Worm (Caenorhabditis elegans) whole organism, L3 larva: ENCODE results near the gene csn-3.

ENCODE experiments used
- R02D3.7 ChIP-seq: fragments of 150-350 bp; optimal IDR thresholded peaks from 2 replicates; lab custom pipeline; 2014; ENCODE audit warnings: missing biosample characterization, missing genetic modification characterization
- ama-1 ChIP-seq: fragments of 150-350 bp; optimal IDR thresholded peaks from 2 replicates; lab custom pipeline; 2018
- ceh-16 ChIP-seq: sonication (generic microtip); optimal IDR thresholded peaks from 2 replicates; lab custom pipeline; 2017; ENCODE audit warnings: missing biosample characterization, missing genetic modification characterization
- ceh-28 ChIP-seq: fragments of 150-350 bp; optimal IDR thresholded peaks from 2 replicates; lab custom pipeline; 2014; ENCODE audit warnings: missing biosample characterization, missing genetic modification reagents, missing genetic modification characterization
- ceh-82 ChIP-seq: fragments of 150-350 bp; optimal IDR thresholded peaks from 2 replicates; lab custom pipeline; 2014; ENCODE audit warnings: missing biosample characterization, missing genetic modification characterization
- daf-12 ChIP-seq: fragments of 150-350 bp; optimal IDR thresholded peaks from 2 replicates; lab custom pipeline; 2014; ENCODE audit warnings: missing biosample characterization, missing genetic modification reagents, missing genetic modification characterization
- egl-5 ChIP-seq: fragments of 150-350 bp; optimal IDR thresholded peaks from 2 replicates; lab custom pipeline; 2017; ENCODE audit warnings: missing biosample characterization, missing genetic modification reagents, missing genetic modification characterization, inconsistent platforms
- elt-1 ChIP-seq: fragments of 150-350 bp; optimal IDR thresholded peaks from 2 replicates; lab custom pipeline; 2014; ENCODE audit warnings: missing biosample characterization, missing genetic modification characterization
- elt-2 ChIP-seq: sonication (generic microtip); optimal IDR thresholded peaks from 2 replicates; lab custom pipeline; 2016; ENCODE audit warnings: missing genetic modification reagents, mild to moderate bottlenecking, missing genetic modification characterization, missing compliant biosample characterization
- elt-3 ChIP-seq, 3 experiments: fragments of 150-350 bp in 1 of 3; sonication (generic microtip) in 2 of 3; optimal IDR thresholded peaks; 2 replicates in 2 of 3; 4 replicates in 1 of 3; lab custom pipeline; 2014 to 2017; ENCODE audit warnings: missing biosample characterization in 3 of 3, missing genetic modification characterization in 3 of 3
- eor-1 ChIP-seq, 2 experiments: fragments of 150-350 bp; optimal IDR thresholded peaks; 2 replicates each; lab custom pipeline; 2014 to 2018; ENCODE audit warnings: missing biosample characterization in 2 of 2, missing genetic modification characterization in 2 of 2
- fos-1 ChIP-seq: fragments of 150-350 bp; optimal IDR thresholded peaks from 2 replicates; lab custom pipeline; 2014; ENCODE audit warnings: missing biosample characterization, missing genetic modification characterization
- hmg-11 ChIP-seq: sonication (generic microtip); optimal IDR thresholded peaks from 2 replicates; lab custom pipeline; 2016; ENCODE audit warnings: missing genetic modification characterization, missing compliant biosample characterization
- lin-15B ChIP-seq: fragments of 150-350 bp; optimal IDR thresholded peaks from 2 replicates; lab custom pipeline; 2014; ENCODE audit warnings: missing biosample characterization, missing genetic modification characterization
- lin-39 ChIP-seq: fragments of 150-350 bp; optimal IDR thresholded peaks from 2 replicates; lab custom pipeline; 2018; ENCODE audit warnings: missing biosample characterization, missing genetic modification reagents, missing genetic modification characterization
- lsy-12 ChIP-seq: sonication (generic microtip); optimal IDR thresholded peaks from 2 replicates; lab custom pipeline; 2016; ENCODE audit warnings: mild to moderate bottlenecking, missing genetic modification characterization, missing compliant biosample characterization
- nfya-1 ChIP-seq: sonication (generic microtip); optimal IDR thresholded peaks from 2 replicates; lab custom pipeline; 2017; ENCODE audit warnings: missing genetic modification characterization, mild to moderate bottlenecking, missing compliant biosample characterization, antibody characterized with exemption, moderate library complexity; ENCODE audit not compliant: insufficient read depth
- nhr-12 ChIP-seq: fragments of 150-350 bp; optimal IDR thresholded peaks from 2 replicates; lab custom pipeline; 2014; ENCODE audit warnings: missing biosample characterization, missing genetic modification characterization
- nhr-23 ChIP-seq: fragments of 150-350 bp; optimal IDR thresholded peaks from 2 replicates; lab custom pipeline; 2014; ENCODE audit warnings: missing biosample characterization, missing genetic modification reagents, missing genetic modification characterization
- nhr-25 ChIP-seq: sonication (generic microtip); optimal IDR thresholded peaks from 2 replicates; lab custom pipeline; 2017; ENCODE audit warnings: missing biosample characterization, missing genetic modification characterization
- nhr-28 ChIP-seq: fragments of 150-350 bp; optimal IDR thresholded peaks from 2 replicates; lab custom pipeline; 2014; ENCODE audit warnings: missing biosample characterization, missing genetic modification characterization
- nhr-43 ChIP-seq: sonication (generic microtip); optimal IDR thresholded peaks from 2 replicates; lab custom pipeline; 2016; ENCODE audit warnings: mild to moderate bottlenecking, missing genetic modification characterization, missing compliant biosample characterization; ENCODE audit not compliant: poor library complexity, severe bottlenecking
- nhr-76 ChIP-seq: fragments of 150-350 bp; sonication (generic microtip); optimal IDR thresholded peaks from 5 replicates; lab custom pipeline; 2014; ENCODE audit warnings: missing biosample characterization, missing genetic modification characterization
- nhr-77 ChIP-seq: fragments of 150-350 bp; optimal IDR thresholded peaks from 2 replicates; lab custom pipeline; 2014; ENCODE audit warnings: missing biosample characterization, missing genetic modification characterization
- pha-4 ChIP-seq: fragments of 150-350 bp; optimal IDR thresholded peaks from 2 replicates; lab custom pipeline; 2014; ENCODE audit warnings: missing biosample characterization, missing genetic modification reagents, missing genetic modification characterization
- pqm-1 ChIP-seq: fragments of 150-350 bp; optimal IDR thresholded peaks from 2 replicates; lab custom pipeline; 2017; ENCODE audit warnings: missing biosample characterization, missing genetic modification characterization, inconsistent platforms
- snpc-4 ChIP-seq: fragments of 150-350 bp; optimal IDR thresholded peaks from 2 replicates; lab custom pipeline; 2014; ENCODE audit warnings: missing biosample characterization, missing genetic modification characterization
- tbx-2 ChIP-seq: sonication (generic microtip); optimal IDR thresholded peaks from 2 replicates; lab custom pipeline; 2016; ENCODE audit warnings: mild to moderate bottlenecking, missing genetic modification characterization, missing compliant biosample characterization
- unc-39 ChIP-seq: sonication (generic microtip); optimal IDR thresholded peaks from 4 replicates; lab custom pipeline; 2017; ENCODE audit warnings: missing biosample characterization, missing genetic modification characterization
- zag-1 ChIP-seq: fragments of 150-350 bp; optimal IDR thresholded peaks from 2 replicates; lab custom pipeline; 2014; ENCODE audit warnings: missing biosample characterization, missing genetic modification characterization
- ztf-11 ChIP-seq: fragments of 150-350 bp; optimal IDR thresholded peaks from 2 replicates; lab custom pipeline; 2014; ENCODE audit warnings: missing biosample characterization, missing genetic modification characterization
- ztf-4 ChIP-seq: fragments of 150-350 bp; optimal IDR thresholded peaks from 2 replicates; lab custom pipeline; 2014; ENCODE audit warnings: missing biosample characterization, missing genetic modification characterization

Gene csn-3

ce11 chrIV:184184-184583, 10.4 kb upstream of the csn-3 start, which contains the start of gene pnc-1:
Gene pnc-1, plus strand, starts transcription at chrIV:184484.
- no peak for TF ChIP-seq nhr-12 (tag; lab: Kevin White, UChicago)
- no peak for TF ChIP-seq unc-39 (tag; lab: Kevin White, UChicago)
- no peak for TF ChIP-seq egl-5 (tag; lab: Kevin White, UChicago)
- no peak for TF ChIP-seq ceh-82 (tag; lab: Kevin White, UChicago)
- no peak for TF ChIP-seq lsy-12 (tag; lab: Kevin White, UChicago)
- TF ChIP-seq elt-1, result no peak

- no peak for TF ChIP-seq snpc-4 (tag; lab: Kevin White, UChicago)
- no peak for TF ChIP-seq lin-39 (tag; lab: Kevin White, UChicago)
- no peak for TF ChIP-seq nhr-76 (tag; lab: Kevin White, UChicago)
- no peak for TF ChIP-seq nfya-1
- peak; percentile 3 for TF ChIP-seq lin-15B
- TF ChIP-seq pqm-1 (tag; lab: Kevin White, UChicago), result no peak
Observed at ce11 chrIV:186110-186509, 8.4 kb upstream of the csn-3 start.

- peak; percentile 53 for TF ChIP-seq elt-2 (tag; lab: Kevin White, UChicago)
- no peak for TF ChIP-seq zag-1 (tag; lab: Kevin White, UChicago)
- no peak for TF ChIP-seq ceh-16 (tag; lab: Kevin White, UChicago)
- no peak for TF ChIP-seq tbx-2
- no peak for TF ChIP-seq pha-4 (tag; lab: Kevin White, UChicago)
- TF ChIP-seq nhr-28 (tag; lab: Kevin White, UChicago), result no peak
- TF ChIP-seq hmg-11 (tag; lab: Kevin White, UChicago), result no peak
- TF ChIP-seq lsy-12 (tag; lab: Kevin White, UChicago), result no peak
Observed at ce11 chrIV:187336-187735, 7.2 kb upstream of the csn-3 start.

- TF ChIP-seq pha-4 (tag; lab: Kevin White, UChicago) (peak; percentile 50), ceh-28 (no peak), elt-2 (tag; lab: Kevin White, UChicago) (peak; percentile 37)
Observed at ce11 chrIV:189087-189486, 5.5 kb upstream of the csn-3 start.

DNA sequence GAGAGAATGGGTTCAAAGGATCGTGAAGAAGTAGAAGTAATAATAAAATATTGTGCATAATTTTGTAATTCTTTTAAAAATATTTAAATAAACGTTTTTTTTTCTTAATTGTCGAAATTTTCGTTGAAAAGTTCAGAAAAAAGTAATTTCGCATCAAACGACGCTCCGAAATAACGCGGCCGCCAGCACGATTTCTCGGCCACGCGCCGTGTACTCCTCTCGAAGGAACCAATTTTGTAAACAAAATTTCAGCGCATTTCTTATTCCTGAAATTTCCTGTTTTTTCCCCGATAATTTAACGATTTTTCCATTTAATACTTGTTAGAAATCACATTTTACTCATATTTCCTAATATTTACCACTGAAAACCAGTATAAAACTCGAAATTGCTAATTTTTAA, 2.5 kb upstream of the csn-3 start, which contains the start of gene Y38C1AA.12:
Y38C1AA.12 (plus strand) TSS at position 211 of the 400 bp plus-strand sequence.
- peak; percentile 65 for TF ChIP-seq lsy-12 (tag; lab: Kevin White, UChicago)
- TF ChIP-seq elt-2 (tag; lab: Kevin White, UChicago), result peak; percentile 33
- TF ChIP-seq ztf-11, result no peak
- TF ChIP-seq fos-1 (tag; lab: Kevin White, UChicago), result no peak
- TF ChIP-seq ztf-4, result no peak
- TF ChIP-seq nfya-1, result peak; percentile 74
- no peak for TF ChIP-seq ama-1 (lab: Kevin White, UChicago)
- peak; percentile 86 for TF ChIP-seq snpc-4 (tag; lab: Kevin White, UChicago)
- peak; percentile 53 for TF ChIP-seq nhr-25 (tag; lab: Kevin White, UChicago)
- TF ChIP-seq lin-15B, result peak; percentile 90
- no peak for TF ChIP-seq elt-1
- TF ChIP-seq eor-1 (tag; optimal IDR thresholded peaks at IDR 0.05; lab: Kevin White, UChicago), result peak in 1 of 2 experiments; percentile 36
- TF ChIP-seq R02D3.7 (tag; lab: Kevin White, UChicago), result peak; percentile 33
- TF ChIP-seq ceh-82 (tag; lab: Kevin White, UChicago), result no peak
- TF ChIP-seq daf-12 (tag; lab: Kevin White, UChicago), result no peak
- TF ChIP-seq hmg-11 (tag; lab: Kevin White, UChicago), result peak; percentile 64
- peak; percentile 5 for TF ChIP-seq pqm-1 (tag; lab: Kevin White, UChicago)
- TF ChIP-seq nhr-23, result peak; percentile 85
- peak; percentile 32 for TF ChIP-seq tbx-2
- peak; percentile 64 for TF ChIP-seq lin-39 (tag; lab: Kevin White, UChicago)
- TF ChIP-seq pha-4 (tag; lab: Kevin White, UChicago), result peak; percentile 95
- TF ChIP-seq nhr-43 (tag; lab: Kevin White, UChicago), result peak; percentile 94
- no peak for TF ChIP-seq elt-3 (tag; optimal IDR thresholded peaks at IDR 0.05; lab: Kevin White, UChicago)
- peak; percentile 25 for TF ChIP-seq nhr-77 (tag; lab: Kevin White, UChicago)
- TF ChIP-seq, all 47 proteins: peak for 16
